Worm (Caenorhabditis elegans) whole organism, dauer: Measurements from ENCODE around the gene cyp-13A5.

Experiments used
- unc-62 ChIP-seq: sonication (generic microtip); optimal IDR thresholded peaks from 2 replicates; lab custom pipeline; 2017; ENCODE audit warnings: missing biosample characterization, missing genetic modification reagents, missing genetic modification characterization

The cyp-13A5 gene

DNA sequence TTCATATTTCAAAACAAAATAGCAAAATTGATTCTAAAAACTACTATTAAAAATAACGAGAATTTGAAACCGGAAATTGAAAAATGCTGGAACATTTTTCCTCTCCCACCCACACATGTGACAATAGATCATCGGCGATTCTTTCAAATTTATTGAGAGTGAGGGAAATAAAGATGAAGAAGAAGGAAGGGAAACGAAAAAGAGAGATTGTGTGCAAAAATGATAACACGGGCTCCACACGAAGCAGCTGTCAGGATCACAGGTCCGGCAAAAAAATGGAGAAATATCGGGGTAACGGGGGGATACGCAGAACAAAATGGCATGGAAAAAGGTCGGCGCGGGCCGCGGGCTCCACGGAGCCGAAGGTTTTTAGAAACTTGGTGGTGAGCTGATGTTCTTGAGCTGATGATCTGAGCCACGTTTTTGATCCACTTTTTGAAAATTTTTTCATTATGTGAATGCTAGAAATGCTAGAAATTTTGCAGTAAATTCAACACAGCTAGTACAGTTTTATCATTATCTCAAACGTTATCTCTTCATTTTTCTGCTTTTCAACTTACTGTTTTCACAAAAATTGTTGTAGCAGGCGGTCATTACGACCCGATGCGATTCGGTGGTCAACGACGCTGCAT lies 42.4 kb downstream of the cyp-13A5 start, which contains the start of gene shk-1:
shk-1 (plus strand) TSS at position 582 of the 632 bp plus-strand sequence.
- no peak for TF ChIP-seq unc-62 (GFP tag; lab: Kevin White, UChicago)

DNA sequence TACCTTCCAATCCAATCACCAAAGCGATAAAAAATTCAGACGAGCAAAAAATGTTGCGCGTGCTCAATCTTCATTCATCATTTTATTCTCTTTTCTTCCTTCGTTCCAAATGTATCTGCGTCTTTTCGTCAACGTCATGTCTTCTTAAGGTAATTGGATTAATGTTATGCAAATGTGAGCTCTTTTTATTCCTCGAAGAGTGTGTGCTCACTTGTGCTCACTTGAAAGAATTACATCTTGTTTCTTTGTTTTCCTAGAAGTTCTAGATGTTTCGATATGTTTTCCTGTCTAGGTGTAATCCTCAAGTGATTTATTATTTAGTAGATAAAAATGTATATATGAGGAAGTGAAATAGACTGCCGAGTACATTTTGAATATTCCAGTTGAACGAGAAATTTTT lies 44.7 kb downstream of the cyp-13A5 start:
- no peak for TF ChIP-seq unc-62 (GFP tag; lab: Kevin White, UChicago)

DNA sequence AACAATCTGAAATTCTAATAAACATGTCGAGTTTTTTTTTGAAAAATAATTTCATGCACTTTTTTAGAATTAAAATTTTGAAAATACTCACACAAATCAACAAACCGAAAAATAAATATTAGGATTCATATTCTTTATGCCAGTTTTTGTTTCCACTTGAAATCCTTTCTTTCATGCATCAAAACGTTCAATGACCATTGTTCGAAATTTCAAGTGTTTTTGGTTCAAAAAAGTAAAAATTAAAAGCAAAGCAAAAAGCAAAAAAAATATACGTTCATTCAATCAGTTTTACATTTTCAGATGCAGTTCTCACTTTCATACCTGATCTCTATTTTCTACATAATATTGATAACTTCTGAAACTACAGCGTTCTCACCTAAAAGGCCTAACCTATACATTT lies 46.4 kb downstream of the cyp-13A5 start, which contains the start of gene ZK1321.1:
ZK1321.1 (plus strand) TSS at position 301 of the 400 bp plus-strand sequence.
- TF ChIP-seq unc-62 (GFP tag; lab: Kevin White, UChicago) = no peak

DNA sequence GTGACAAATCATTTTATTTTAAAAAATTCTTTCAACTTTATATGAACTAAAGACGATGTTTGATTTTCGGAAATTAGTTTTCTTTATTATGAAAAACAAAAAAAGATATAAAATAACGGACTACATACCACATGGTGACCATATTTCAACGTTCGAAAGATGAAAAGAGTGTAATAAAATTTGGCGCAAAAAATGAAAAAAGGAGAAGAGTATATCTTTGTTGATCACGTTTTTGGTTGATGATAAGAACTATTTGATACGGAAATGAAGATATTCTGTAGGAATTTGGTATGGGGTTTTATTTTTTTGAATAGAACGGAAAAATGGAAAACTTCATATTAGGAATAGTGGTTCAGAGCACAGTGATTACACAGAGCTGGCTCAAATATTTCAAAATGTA lies 47.1 kb downstream of the cyp-13A5 start, which contains the start of gene Y53C12B.7:
Y53C12B.7 (minus strand) TSS at position 163 of the 400 bp plus-strand sequence.
- no peak for TF ChIP-seq unc-62 (GFP tag; lab: Kevin White, UChicago)

DNA sequence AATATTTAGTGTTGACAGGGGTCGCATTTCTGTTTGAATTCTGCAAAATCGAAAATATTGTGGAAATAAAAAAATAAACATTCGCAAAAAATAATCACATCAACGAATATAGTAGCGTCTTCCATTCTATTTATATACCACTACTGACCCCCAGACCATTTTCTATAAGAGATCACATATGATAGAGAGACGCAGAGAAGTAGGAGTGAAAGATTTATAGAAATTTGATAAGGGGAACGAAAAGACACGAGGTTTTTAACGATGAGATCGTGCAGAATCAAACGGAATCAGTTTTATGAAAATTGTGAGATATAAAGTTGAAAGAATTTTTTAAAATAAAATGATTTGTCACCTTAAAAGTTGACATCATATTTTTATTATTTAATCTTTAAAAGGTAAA lies 47.9 kb downstream of the cyp-13A5 start:
- TF ChIP-seq unc-62 (GFP tag; lab: Kevin White, UChicago) = no peak
